Fruit fly (Drosophila melanogaster) whole organism, embryonic: ENCODE data around the gene Hr83.

Experiments used
- Abd-B ChIP-seq: fragments of 200-800 bp; sonication (Bioruptor generic); optimal IDR thresholded peaks from 2 replicates; lab custom pipeline; 2018; ENCODE audit warnings: missing biosample characterization, mild to moderate bottlenecking, missing genetic modification characterization, moderate library complexity
- Aef1 ChIP-seq: fragments of 200-800 bp; sonication (Bioruptor generic); IDR thresholded peaks from 3 replicates; pipeline ENCODE4 v1.3.6; 2022; ENCODE audit warnings: missing biosample characterization, missing genetic modification characterization
- Bdp1 ChIP-seq: fragments of 200-800 bp; sonication (Bioruptor generic); optimal IDR thresholded peaks from 3 replicates; lab custom pipeline; 2016; ENCODE audit warnings: missing biosample characterization, missing genetic modification characterization
- CG1603 ChIP-seq: fragments of 200-800 bp; sonication (Bioruptor generic); optimal IDR thresholded peaks from 2 replicates; lab custom pipeline; 2019; ENCODE audit warnings: missing biosample characterization, mild to moderate bottlenecking, missing genetic modification characterization, moderate library complexity
- CG17385 ChIP-seq: fragments of 200-800 bp; sonication (Bioruptor generic); optimal IDR thresholded peaks from 3 replicates; lab custom pipeline; 2018; ENCODE audit warnings: missing biosample characterization, mild to moderate bottlenecking, missing genetic modification characterization
- CG18011 ChIP-seq: fragments of 200-800 bp; sonication (Bioruptor generic); optimal IDR thresholded peaks from 2 replicates; lab custom pipeline; 2017; ENCODE audit warnings: missing biosample characterization, missing genetic modification characterization, mild to moderate bottlenecking, moderate library complexity, missing genotype
- CG18476 ChIP-seq: fragments of 200-800 bp; sonication (Bioruptor generic); optimal IDR thresholded peaks from 2 replicates; lab custom pipeline; 2016; ENCODE audit warnings: missing biosample characterization, mild to moderate bottlenecking, missing genetic modification characterization
- CG30431 ChIP-seq: fragments of 200-800 bp; sonication (Bioruptor generic); optimal IDR thresholded peaks from 2 replicates; lab custom pipeline; 2017; ENCODE audit warnings: missing biosample characterization, missing genetic modification characterization
- CG31365 ChIP-seq: fragments of 200-800 bp; sonication (Bioruptor generic); optimal IDR thresholded peaks from 2 replicates; lab custom pipeline; 2018; ENCODE audit warnings: missing biosample characterization, mild to moderate bottlenecking, missing genetic modification characterization
- CG32532 ChIP-seq: fragments of 200-800 bp; sonication (Bioruptor generic); IDR thresholded peaks from 2 replicates; pipeline ENCODE4 v1.3.6; 2022; ENCODE audit warnings: missing biosample characterization, missing genetic modification characterization
- CG4360 ChIP-seq: fragments of 200-800 bp; sonication (Bioruptor generic); IDR thresholded peaks from 2 replicates; pipeline ENCODE4 v1.3.6; 2022; ENCODE audit warnings: missing biosample characterization, missing genetic modification characterization
- CG4707 ChIP-seq: fragments of 200-800 bp; sonication (Bioruptor generic); optimal IDR thresholded peaks from 2 replicates; lab custom pipeline; 2018; ENCODE audit warnings: missing biosample characterization, mild to moderate bottlenecking, missing genetic modification characterization, moderate library complexity
- CG6791 ChIP-seq: fragments of 200-800 bp; sonication (Bioruptor generic); IDR thresholded peaks from 3 replicates; pipeline ENCODE4 v1.3.6; 2022; ENCODE audit warnings: missing biosample characterization, missing genetic modification characterization; ENCODE audit not compliant: partially characterized antibody
- CG6854 ChIP-seq: fragments of 200-800 bp; sonication (Bioruptor generic); optimal IDR thresholded peaks from 3 replicates; lab custom pipeline; 2017; ENCODE audit warnings: missing biosample characterization, mild to moderate bottlenecking, missing genetic modification characterization
- CG9876 ChIP-seq: fragments of 200-800 bp; sonication (Bioruptor generic); optimal IDR thresholded peaks from 2 replicates; lab custom pipeline; 2016; ENCODE audit warnings: missing biosample characterization, missing genetic modification characterization
- CTCF ChIP-seq: fragments of 200-800 bp; sonication (Bioruptor generic); optimal IDR thresholded peaks from 2 replicates; lab custom pipeline; 2017; ENCODE audit warnings: missing biosample characterization, mild to moderate bottlenecking, missing genetic modification characterization, moderate library complexity
- Camta ChIP-seq: fragments of 200-800 bp; sonication (Bioruptor generic); optimal IDR thresholded peaks from 2 replicates; lab custom pipeline; 2016; ENCODE audit warnings: missing biosample characterization, missing genetic modification characterization
- CoRest ChIP-seq: fragments of 200-800 bp; sonication (Bioruptor generic); optimal IDR thresholded peaks from 3 replicates; lab custom pipeline; 2018; ENCODE audit warnings: missing biosample characterization, mild to moderate bottlenecking, missing genetic modification characterization, moderate library complexity
- CrebB ChIP-seq: fragments of 200-800 bp; sonication (Bioruptor generic); optimal IDR thresholded peaks from 3 replicates; lab custom pipeline; 2018; ENCODE audit warnings: missing biosample characterization, mild to moderate bottlenecking, missing genetic modification characterization
- D ChIP-seq, 2 experiments: fragments of 200-800 bp in 1 of 2; fragments of >200 bp in 1 of 2; sonication (Bioruptor generic) in 1 of 2; optimal IDR thresholded peaks; 2 replicates in 1 of 2; 3 replicates in 1 of 2; lab custom pipeline; 2017; ENCODE audit warnings: mild to moderate bottlenecking in 1 of 2, missing biosample characterization in 1 of 2, missing genetic modification characterization in 1 of 2, missing genetic modification reagents in 1 of 2
- Dfd ChIP-seq, 2 experiments: fragments of >200 bp; optimal IDR thresholded peaks; 2 replicates each; lab custom pipeline; 2017; ENCODE audit warnings: missing biosample characterization in 2 of 2, missing genetic modification characterization in 2 of 2
- Ets65A ChIP-seq: fragments of 200-800 bp; sonication (Bioruptor generic); peaks from one replicate; lab custom pipeline; 2016; ENCODE audit warnings: missing biosample characterization, missing genetic modification characterization
- H15 ChIP-seq: fragments of 200-800 bp; sonication (Bioruptor generic); IDR thresholded peaks from 3 replicates; pipeline ENCODE4 v1.3.6; 2022; ENCODE audit warnings: missing biosample characterization, missing genetic modification characterization
- Hmx ChIP-seq: fragments of 200-800 bp; sonication (Bioruptor generic); optimal IDR thresholded peaks from 2 replicates; lab custom pipeline; 2016; ENCODE audit warnings: missing biosample characterization, missing genetic modification characterization
- Ptx1 ChIP-seq: fragments of 200-800 bp; sonication (Bioruptor generic); IDR thresholded peaks from 2 replicates; pipeline ENCODE4 v1.3.6; 2022; ENCODE audit warnings: missing biosample characterization, missing genetic modification characterization
- Side ChIP-seq: fragments of 200-800 bp; sonication (Bioruptor generic); optimal IDR thresholded peaks from 2 replicates; lab custom pipeline; 2016; ENCODE audit warnings: missing biosample characterization, missing genetic modification characterization
- TFAM ChIP-seq: fragments of 200-800 bp; sonication (Bioruptor generic); optimal IDR thresholded peaks from 2 replicates; lab custom pipeline; 2017; ENCODE audit warnings: missing biosample characterization, missing genetic modification characterization, inconsistent platforms
- Taf1 ChIP-seq: fragments of 200-800 bp; sonication (Bioruptor generic); IDR thresholded peaks from 2 replicates; pipeline ENCODE4 v1.3.6; 2022; ENCODE audit warnings: missing biosample characterization, missing genetic modification characterization
- caup ChIP-seq: fragments of 200-800 bp; sonication (Bioruptor generic); optimal IDR thresholded peaks from 3 replicates; lab custom pipeline; 2017; ENCODE audit warnings: missing biosample characterization, mild to moderate bottlenecking, missing genetic modification characterization, moderate library complexity; ENCODE audit not compliant: severe bottlenecking
- chn ChIP-seq: fragments of 200-800 bp; sonication (Bioruptor generic); optimal IDR thresholded peaks from 2 replicates; lab custom pipeline; 2016; ENCODE audit warnings: missing biosample characterization, missing genetic modification characterization
- crc ChIP-seq: fragments of 200-800 bp; sonication (Bioruptor generic); optimal IDR thresholded peaks from 2 replicates; lab custom pipeline; 2016; ENCODE audit warnings: missing biosample characterization, missing genetic modification characterization
- cwo ChIP-seq: fragments of 200-800 bp; sonication (Bioruptor generic); optimal IDR thresholded peaks from 3 replicates; lab custom pipeline; 2017; ENCODE audit warnings: missing biosample characterization, missing genetic modification characterization, mild to moderate bottlenecking, moderate library complexity, missing genetic modification reagents
- dysf ChIP-seq: fragments of 200-800 bp; sonication (Bioruptor generic); IDR thresholded peaks from 3 replicates; pipeline ENCODE4 v1.3.6; 2022; ENCODE audit warnings: missing biosample characterization, missing genetic modification characterization
- ewg ChIP-seq: fragments of 200-800 bp; sonication (Bioruptor generic); optimal IDR thresholded peaks from 3 replicates; lab custom pipeline; 2017; ENCODE audit warnings: mild to moderate bottlenecking, missing biosample characterization, missing genetic modification reagents, missing genetic modification characterization
- fd64A ChIP-seq: fragments of 200-800 bp; sonication (Bioruptor generic); optimal IDR thresholded peaks from 3 replicates; lab custom pipeline; 2018; ENCODE audit warnings: missing biosample characterization, mild to moderate bottlenecking, missing genetic modification characterization
- fd96Cb ChIP-seq: fragments of 200-800 bp; sonication (Bioruptor generic); optimal IDR thresholded peaks from 2 replicates; lab custom pipeline; 2018; ENCODE audit warnings: missing biosample characterization, mild to moderate bottlenecking, missing genetic modification characterization, moderate library complexity
- fu2 ChIP-seq: fragments of 200-800 bp; sonication (Bioruptor generic); optimal IDR thresholded peaks from 2 replicates; lab custom pipeline; 2016; ENCODE audit warnings: missing biosample characterization, missing genetic modification characterization
- insv ChIP-seq, 2 experiments: fragments of 200-800 bp; sonication (Bioruptor generic); optimal IDR thresholded peaks; 3 replicates each; lab custom pipeline; 2016 to 2018; ENCODE audit warnings: missing biosample characterization in 2 of 2, missing genetic modification characterization in 2 of 2
- kay ChIP-seq: fragments of 200-800 bp; sonication (Bioruptor generic); optimal IDR thresholded peaks from 2 replicates; lab custom pipeline; 2016; ENCODE audit warnings: missing biosample characterization, missing genetic modification characterization
- klu ChIP-seq: fragments of 200-800 bp; sonication (Bioruptor generic); IDR thresholded peaks from 2 replicates; pipeline ENCODE4 v1.3.6; 2022; ENCODE audit warnings: missing biosample characterization, missing genetic modification characterization
- org-1 ChIP-seq: fragments of 200-800 bp; sonication (Bioruptor generic); optimal IDR thresholded peaks from 2 replicates; lab custom pipeline; 2017; ENCODE audit warnings: missing biosample characterization, missing genetic modification characterization
- pb ChIP-seq: fragments of 200-800 bp; sonication (Bioruptor generic); optimal IDR thresholded peaks from 3 replicates; lab custom pipeline; 2016; ENCODE audit warnings: missing biosample characterization, missing genetic modification characterization
- so ChIP-seq: fragments of 200-800 bp; sonication (Bioruptor generic); IDR thresholded peaks from 3 replicates; pipeline ENCODE4 v1.3.6; 2022; ENCODE audit warnings: missing biosample characterization, missing genetic modification characterization
- sqz ChIP-seq: fragments of 200-800 bp; sonication (Bioruptor generic); optimal IDR thresholded peaks from 3 replicates; lab custom pipeline; 2018; ENCODE audit warnings: missing biosample characterization, mild to moderate bottlenecking, missing genetic modification characterization
- ssp ChIP-seq: fragments of 200-800 bp; sonication (Bioruptor generic); IDR thresholded peaks from 2 replicates; pipeline ENCODE4 v1.3.6; 2022; ENCODE audit warnings: missing biosample characterization, missing genetic modification characterization
- stc ChIP-seq: fragments of 200-800 bp; sonication (Bioruptor generic); IDR thresholded peaks from 2 replicates; pipeline ENCODE4 v1.3.6; 2022; ENCODE audit warnings: missing biosample characterization, missing genetic modification characterization
- trh ChIP-seq: fragments of 200-800 bp; sonication (Bioruptor generic); optimal IDR thresholded peaks from 2 replicates; lab custom pipeline; 2016; ENCODE audit warnings: missing biosample characterization, missing genetic modification characterization
- vfl ChIP-seq: fragments of 200-800 bp; sonication (Bioruptor generic); optimal IDR thresholded peaks from 2 replicates; lab custom pipeline; 2016; ENCODE audit warnings: missing biosample characterization, missing genetic modification characterization
- z ChIP-seq: fragments of 200-800 bp; sonication (Bioruptor generic); IDR thresholded peaks from 3 replicates; pipeline ENCODE4 v1.3.6; 2022; ENCODE audit warnings: missing biosample characterization, missing genetic modification characterization
- zen ChIP-seq: fragments of 200-800 bp; sonication (Bioruptor generic); optimal IDR thresholded peaks from 3 replicates; lab custom pipeline; 2018; ENCODE audit warnings: missing biosample characterization, mild to moderate bottlenecking, missing genetic modification characterization, moderate library complexity

Gene Hr83

dm6 chr3R:6382733-6383465, 33.9 kb downstream of the Hr83 start, which contains the start of gene gzl (continued):
- no peak for TF ChIP-seq H15 (GFP tag; lab: Robert Waterston, UW)
- peak; percentile 27 for TF ChIP-seq CoRest
- TF ChIP-seq stc (GFP tag; lab: Robert Waterston, UW) = no peak
- TF ChIP-seq Abd-B (GFP tag; lab: Kevin White, UChicago) = no peak
- TF ChIP-seq CG32532 (GFP tag; lab: Robert Waterston, UW) = 0 out of 2 replicates have a peak, but pooled peaks have one; percentile 16
- no peak for TF ChIP-seq ewg (GFP tag; lab: Kevin White, UChicago)
- no peak for TF ChIP-seq CG9876
- TF ChIP-seq chn (GFP tag; lab: Kevin White, UChicago) = no peak
- TF ChIP-seq trh (GFP tag; lab: Kevin White, UChicago) = no peak
- peak; percentile 42; the same call in 1 of the 2 replicates for TF ChIP-seq CG4360 (GFP tag; lab: Robert Waterston, UW)
- no peak for TF ChIP-seq ssp
- TF ChIP-seq TFAM (GFP tag; lab: Kevin White, UChicago) = no peak
- TF ChIP-seq fu2 (GFP tag; lab: Kevin White, UChicago) = no peak
- no peak for TF ChIP-seq CG6854 (GFP tag; lab: Kevin White, UChicago)
- TF ChIP-seq Camta = no peak
- TF ChIP-seq zen (tag; lab: Kevin White, UChicago) = peak; percentile 14
- TF ChIP-seq fd96Cb (tag; lab: Kevin White, UChicago) = no peak
- no peak for TF ChIP-seq caup (GFP tag; lab: Kevin White, UChicago)
- TF ChIP-seq sqz (GFP tag; lab: Kevin White, UChicago) = no peak
- TF ChIP-seq org-1 = no peak
- no peak for TF ChIP-seq Side
- TF ChIP-seq Hmx (GFP tag; lab: Kevin White, UChicago) = no peak
- peak; percentile 60 for TF ChIP-seq CG1603 (tag; lab: Kevin White, UChicago)
- no peak for TF ChIP-seq kay (GFP tag; lab: Kevin White, UChicago)
- no peak for TF ChIP-seq CG18476 (GFP tag; lab: Kevin White, UChicago)
- no peak for TF ChIP-seq Dfd (GFP tag; optimal IDR thresholded peaks at IDR 0.05; lab: Kevin White, UChicago)
- TF ChIP-seq CTCF (GFP tag; lab: Kevin White, UChicago) = no peak
- no peak for TF ChIP-seq CG17385 (GFP tag; lab: Kevin White, UChicago)
- TF ChIP-seq klu = no peak
- no peak for TF ChIP-seq so (GFP tag; lab: Robert Waterston, UW)
- TF ChIP-seq pb (GFP tag; lab: Kevin White, UChicago) = no peak
- TF ChIP-seq insv (GFP tag; optimal IDR thresholded peaks at IDR 0.05; lab: Kevin White, UChicago) = no peak
- TF ChIP-seq fd64A (GFP tag; lab: Kevin White, UChicago) = no peak
- TF ChIP-seq dysf (GFP tag; lab: Robert Waterston, UW) = no peak
- TF ChIP-seq CrebB (tag; lab: Kevin White, UChicago) = no peak
- no peak for TF ChIP-seq Ptx1 (GFP tag; lab: Robert Waterston, UW)
- no peak for TF ChIP-seq Bdp1
- TF ChIP-seq CG4707 (GFP tag; lab: Kevin White, UChicago) = no peak
- no peak for TF ChIP-seq Ets65A
- no peak for TF ChIP-seq z (GFP tag; lab: Robert Waterston, UW)
- no peak for TF ChIP-seq CG30431
- peak; percentile 31; the same call in 1 of the 3 replicates for TF ChIP-seq Aef1 (GFP tag; lab: Robert Waterston, UW)
- TF ChIP-seq CG31365 (tag; lab: Kevin White, UChicago) = no peak
- TF ChIP-seq crc (GFP tag; lab: Kevin White, UChicago) = no peak
- peak; percentile 66 for TF ChIP-seq D (optimal IDR thresholded peaks at IDR 0.05; lab: Kevin White, UChicago)
- TF ChIP-seq D (GFP tag; optimal IDR thresholded peaks at IDR 0.05; lab: Kevin White, UChicago) = no peak
- TF ChIP-seq CG18011 (GFP tag; lab: Kevin White, UChicago) = no peak
- TF ChIP-seq vfl (GFP tag; lab: Kevin White, UChicago) = no peak
- peak; percentile 35 for TF ChIP-seq cwo (GFP tag; lab: Kevin White, UChicago)
- peak; percentile 99 for TF ChIP-seq CG6791 (GFP tag; lab: Robert Waterston, UW)
- TF ChIP-seq Taf1 (GFP tag; lab: Robert Waterston, UW) = no peak
